Worm (Caenorhabditis elegans) whole organism, midembryonic: ENCODE measurements around the gene C18G1.7.

Experiments used
- flt-1 ChIP-seq: fragments of 200-800 bp; sonication (Bioruptor generic); IDR thresholded peaks from 2 replicates; pipeline ENCODE4 v1.3.6; 2022; ENCODE audit warnings: missing genetic modification characterization, missing compliant biosample characterization
- klf-2 ChIP-seq: fragments of 200-800 bp; sonication (Bioruptor generic); conservative IDR thresholded peaks from 2 replicates; pipeline ENCODE4 v1.3.6; 2022; ENCODE audit warnings: missing genetic modification reagents, missing genetic modification characterization, missing compliant biosample characterization
- ref-1 ChIP-seq: fragments of 200-800 bp; sonication (Bioruptor generic); conservative IDR thresholded peaks from 2 replicates; pipeline ENCODE4 v1.3.6; 2022; ENCODE audit warnings: missing genetic modification reagents, missing genetic modification characterization, missing compliant biosample characterization

- TF ChIP-seq klf-2 (GFP tag; lab: Robert Waterston, UW) = no peak
- TF ChIP-seq ref-1 (GFP tag; lab: Robert Waterston, UW) = no peak
- no peak for TF ChIP-seq flt-1 (GFP tag; lab: Robert Waterston, UW)
These were observed 8.8 kb downstream of the C18G1.7 start, which contains the start of gene hil-4 for ce11 chrV:4754123-4754522.
